Worm (Caenorhabditis elegans): ENCODE data around the gene R08A2.2.

DNA sequence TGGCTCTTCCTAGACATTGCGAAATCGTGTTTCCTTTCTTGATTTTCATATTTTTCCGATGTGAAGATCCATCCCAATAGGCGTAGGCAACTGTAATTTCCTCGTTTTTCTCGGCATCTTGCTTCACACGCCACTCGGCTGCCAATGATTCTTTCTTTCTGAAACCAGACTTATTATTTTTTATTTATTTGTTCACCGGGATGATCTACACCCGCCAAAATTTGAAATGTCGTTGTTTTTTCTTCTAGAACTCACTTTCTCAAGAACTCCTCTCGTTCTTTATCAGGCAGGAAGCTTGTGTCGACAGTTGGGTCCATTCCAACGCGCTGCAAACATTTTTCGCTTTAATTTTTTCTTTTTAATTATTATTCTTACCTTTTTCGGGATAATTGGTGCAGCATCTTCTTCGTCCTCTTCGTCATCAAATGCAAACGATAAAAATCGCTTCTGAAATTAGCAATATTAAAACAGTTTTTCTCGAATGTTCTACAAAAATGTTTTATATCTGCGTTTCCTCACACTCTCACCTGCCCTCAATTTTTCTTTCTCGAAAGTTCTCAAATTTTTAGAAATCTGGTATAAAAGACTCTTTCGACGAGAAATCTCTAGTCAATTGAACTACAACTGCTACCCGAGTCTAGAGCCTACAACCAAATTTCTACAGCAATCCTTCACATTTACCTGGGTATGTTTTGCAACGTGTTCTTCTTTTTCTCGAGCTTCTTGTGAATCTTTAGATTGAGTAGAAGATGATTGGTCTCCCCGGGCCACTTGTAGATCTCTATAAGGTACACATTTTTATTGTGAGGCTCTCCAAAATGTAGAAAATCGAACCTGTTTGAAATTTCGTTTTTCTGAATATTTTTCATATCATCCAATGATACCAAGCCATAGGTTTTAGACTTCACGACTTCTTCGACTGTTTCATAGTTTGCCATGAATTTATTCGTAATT is 30.9 kb downstream of the R08A2.2 start, which contains the start of gene hsp-90:
- TF ChIP-seq nhr-77 (tag; optimal IDR thresholded peaks at IDR 0.05): no peak
- no peak for TF ChIP-seq F10B5.3 (tag; optimal IDR thresholded peaks at IDR 0.05)
- no peak for TF ChIP-seq nhr-237 (tag; optimal IDR thresholded peaks at IDR 0.05)
- no peak for TF ChIP-seq cey-2 (tag; optimal IDR thresholded peaks at IDR 0.05; ENCODE audit: borderline replicate concordance, insufficient read depth)

All from whole organism, L4 larva.